Worm (Caenorhabditis elegans) whole organism, midembryonic: ENCODE results near the gene R04A9.6.

Experiments
- T22C8.4 ChIP-seq: fragments of 200-800 bp; sonication (Bioruptor generic); IDR thresholded peaks from 2 replicates; pipeline ENCODE4 v1.3.6; 2022; ENCODE audit warnings: missing genetic modification characterization, missing compliant biosample characterization
- cog-1 ChIP-seq: sonication (generic microtip); optimal IDR thresholded peaks from 2 replicates; lab custom pipeline; 2016; ENCODE audit warnings: missing genetic modification characterization, missing compliant biosample characterization
- klf-2 ChIP-seq: fragments of 200-800 bp; sonication (Bioruptor generic); conservative IDR thresholded peaks from 2 replicates; pipeline ENCODE4 v1.3.6; 2022; ENCODE audit warnings: missing genetic modification reagents, missing genetic modification characterization, missing compliant biosample characterization
- med-1 ChIP-seq: sonication (generic microtip); optimal IDR thresholded peaks from 2 replicates; lab custom pipeline; 2017; ENCODE audit warnings: missing genetic modification characterization, mild to moderate bottlenecking, missing compliant biosample characterization, antibody characterized with exemption, missing genetic modification reagents; ENCODE audit not compliant: insufficient read depth
- ref-1 ChIP-seq: fragments of 200-800 bp; sonication (Bioruptor generic); conservative IDR thresholded peaks from 2 replicates; pipeline ENCODE4 v1.3.6; 2022; ENCODE audit warnings: missing genetic modification reagents, missing genetic modification characterization, missing compliant biosample characterization
- ztf-23 ChIP-seq: fragments of 200-800 bp; sonication (Bioruptor generic); IDR thresholded peaks from 2 replicates; pipeline ENCODE4 v1.3.6; 2022; ENCODE audit warnings: missing genetic modification reagents, missing genetic modification characterization, missing compliant biosample characterization
- ztf-29 ChIP-seq: fragments of 200-800 bp; sonication (Bioruptor generic); IDR thresholded peaks from 2 replicates; pipeline ENCODE4 v1.3.6; 2022; ENCODE audit warnings: missing genetic modification reagents, missing genetic modification characterization, missing compliant biosample characterization

- TF ChIP-seq ref-1 (GFP tag; lab: Robert Waterston, UW): no peak
- TF ChIP-seq ztf-23 (GFP tag; lab: Robert Waterston, UW): no peak
- no peak for TF ChIP-seq ztf-29 (GFP tag; lab: Robert Waterston, UW)
- TF ChIP-seq cog-1: no peak
- no peak for TF ChIP-seq klf-2 (GFP tag; lab: Robert Waterston, UW)
- no peak for TF ChIP-seq med-1
- no peak for TF ChIP-seq T22C8.4 (GFP tag; lab: Robert Waterston, UW)
These were observed 24.7 kb downstream of the R04A9.6 start for ce11 chrX:421785-422657.
